Fruit fly (Drosophila melanogaster) S2 (cell line): ENCODE results near the gene CG9609.

Experiments used
- CG8478 ChIP-seq: fragments of >200 bp; optimal IDR thresholded peaks from 2 replicates; lab custom pipeline; 2018
- CTCF ChIP-seq, 2 experiments: fragments of >200 bp; optimal IDR thresholded peaks; 2 replicates each; lab custom pipeline; 2018

CG9609 gene

dm6 chrX:16786860-16787415 is at the start of gene CG9609, which contains the start of gene Sap30:
TSS of gene CG9609 (minus strand) at chrX:16787008.
TSS of gene Sap30 (plus strand) at chrX:16787283.
- no peak for TF ChIP-seq CG8478
- no peak for TF ChIP-seq CTCF (optimal IDR thresholded peaks at IDR 0.05; lab: Kevin White, UChicago)

DNA sequence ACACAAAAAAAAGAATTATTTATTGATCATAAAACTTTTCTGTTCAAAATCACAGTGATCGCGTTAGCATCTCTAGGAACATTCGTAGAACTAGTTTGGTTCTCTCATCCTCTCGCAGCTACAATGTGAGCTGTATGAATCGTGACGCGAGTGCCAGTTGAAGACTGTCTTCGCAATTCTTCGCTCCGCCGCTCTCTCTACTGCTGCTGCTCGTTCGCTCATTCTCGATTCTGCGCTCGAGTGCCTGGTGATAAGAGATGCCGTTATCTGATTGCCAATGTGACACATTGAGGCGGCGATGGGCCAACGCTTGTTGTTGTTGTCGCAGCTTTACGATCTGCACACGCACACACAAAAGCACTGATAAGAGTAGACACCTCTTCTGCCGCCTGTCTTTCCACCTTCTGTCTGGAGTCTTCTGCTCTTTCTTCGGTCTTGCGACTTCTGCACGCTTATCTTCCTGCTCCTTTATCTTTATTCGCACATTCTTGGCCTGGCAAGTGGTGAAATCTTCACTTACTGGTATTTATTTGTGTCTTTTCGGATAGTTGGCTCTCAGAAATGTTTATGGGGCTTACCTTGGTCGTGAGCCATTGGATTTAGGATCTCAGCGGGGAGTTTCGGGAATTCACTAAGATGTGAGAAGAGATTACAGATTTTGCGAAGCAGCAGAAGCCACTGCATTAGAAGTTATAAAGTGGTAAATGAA is 49.4 kb upstream of the CG9609 start:
- TF ChIP-seq CTCF (optimal IDR thresholded peaks at IDR 0.05; lab: Kevin White, UChicago) (no peak), CG8478 (no peak)

DNA sequence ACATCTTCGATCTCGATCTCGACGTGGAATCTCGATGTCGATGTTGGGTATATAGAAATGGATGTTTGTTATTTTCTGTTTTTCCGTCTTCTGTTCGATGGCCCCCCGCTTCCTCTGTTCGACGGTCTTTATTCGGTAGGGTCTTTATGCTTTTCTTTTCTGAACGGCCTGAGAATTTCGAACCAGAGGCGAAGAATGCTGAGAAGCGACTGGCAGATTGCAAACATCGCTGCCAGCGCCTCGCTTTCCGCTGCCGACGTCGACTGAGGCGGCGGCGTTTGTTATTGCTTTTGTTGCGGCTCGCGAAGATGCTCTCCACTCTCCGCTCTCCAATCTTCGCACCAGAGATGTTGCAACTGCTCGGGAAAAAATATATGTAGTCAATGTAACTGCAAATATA is 48.5 kb upstream of the CG9609 start, which contains the start of the genes CG13004 and CG46306:
Gene CG13004, minus strand, starts transcription at position 217 of the 400 bp plus-strand sequence.
Gene CG46306, minus strand, starts transcription at position 217 of the 400 bp plus-strand sequence.
- TF ChIP-seq CG8478 (no peak), CTCF (optimal IDR thresholded peaks at IDR 0.05; lab: Kevin White, UChicago) (no peak)

DNA sequence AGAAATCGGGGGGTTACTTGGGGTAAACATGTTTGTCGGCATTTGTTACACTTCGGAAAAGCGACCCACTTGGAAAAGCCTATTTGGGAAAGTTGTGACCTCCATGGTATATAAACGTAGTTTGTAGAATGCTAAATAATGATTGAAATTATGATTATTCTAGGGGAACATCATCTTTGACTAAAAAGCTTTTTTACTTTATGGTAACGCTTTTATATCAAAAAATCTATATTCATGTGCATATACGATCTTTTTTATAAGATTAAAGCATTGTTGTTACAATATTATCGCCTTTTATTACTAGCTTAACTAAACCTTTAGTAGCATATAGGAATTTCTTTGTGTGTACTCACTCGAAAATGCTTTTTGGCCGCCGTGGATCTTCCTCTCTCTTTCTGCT is 47.5 kb upstream of the CG9609 start:
- no peak for TF ChIP-seq CTCF (optimal IDR thresholded peaks at IDR 0.05; lab: Kevin White, UChicago)
- no peak for TF ChIP-seq CG8478

dm6 chrX:16833097-16833496 is 46.3 kb upstream of the CG9609 start:
- TF ChIP-seq CG8478 (no peak), CTCF (optimal IDR thresholded peaks at IDR 0.05; lab: Kevin White, UChicago) (no peak)

dm6 chrX:16831848-16832247 is 45.0 kb upstream of the CG9609 start:
- TF ChIP-seq CG8478 (no peak), CTCF (optimal IDR thresholded peaks at IDR 0.05; lab: Kevin White, UChicago) (no peak)

DNA sequence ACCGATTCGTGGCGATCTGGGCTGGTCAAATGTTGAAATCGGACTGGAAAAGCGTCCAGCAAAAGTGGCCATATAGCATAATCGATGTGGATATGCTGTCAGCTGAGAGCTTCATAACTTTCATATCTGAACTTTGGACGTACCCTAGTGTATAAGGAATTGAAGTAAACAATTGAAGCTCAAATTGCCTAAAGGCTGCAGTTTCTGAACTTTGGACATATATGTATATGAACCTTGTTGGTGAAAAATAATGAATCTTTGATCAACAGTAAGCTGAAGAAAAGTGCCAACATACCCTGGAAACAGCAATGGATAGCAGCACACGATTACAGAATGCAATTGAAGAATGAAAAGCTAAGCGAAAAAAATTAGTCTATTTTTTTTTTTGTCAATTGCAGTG is 43.3 kb upstream of the CG9609 start:
- TF ChIP-seq CTCF (optimal IDR thresholded peaks at IDR 0.05; lab: Kevin White, UChicago) (no peak), CG8478 (no peak)

- TF ChIP-seq CG8478 (no peak), CTCF (optimal IDR thresholded peaks at IDR 0.05; lab: Kevin White, UChicago) (no peak)
These were observed 42.7 kb upstream of the CG9609 start for dm6 chrX:16829439-16830028.

DNA sequence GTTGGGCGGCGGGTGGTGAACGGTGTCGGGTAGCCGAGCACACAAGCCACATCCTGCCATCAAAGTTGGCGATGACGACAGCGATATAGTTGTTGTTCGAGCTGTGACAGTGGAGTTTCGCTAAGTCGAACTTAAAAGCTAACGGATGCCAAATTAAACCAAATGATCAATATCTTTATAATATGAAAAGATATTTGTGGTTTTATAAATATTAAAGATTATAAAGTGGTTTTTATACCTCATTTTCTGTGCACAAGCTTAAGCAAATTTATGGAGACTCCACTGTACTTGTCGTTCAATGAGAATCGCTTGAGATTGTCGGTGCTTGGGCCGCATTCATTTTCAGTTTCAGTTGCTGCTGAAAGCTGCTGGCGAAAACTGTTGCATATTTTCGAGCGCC is 35.3 kb upstream of the CG9609 start:
- no peak for TF ChIP-seq CG8478
- no peak for TF ChIP-seq CTCF (optimal IDR thresholded peaks at IDR 0.05; lab: Kevin White, UChicago)

DNA sequence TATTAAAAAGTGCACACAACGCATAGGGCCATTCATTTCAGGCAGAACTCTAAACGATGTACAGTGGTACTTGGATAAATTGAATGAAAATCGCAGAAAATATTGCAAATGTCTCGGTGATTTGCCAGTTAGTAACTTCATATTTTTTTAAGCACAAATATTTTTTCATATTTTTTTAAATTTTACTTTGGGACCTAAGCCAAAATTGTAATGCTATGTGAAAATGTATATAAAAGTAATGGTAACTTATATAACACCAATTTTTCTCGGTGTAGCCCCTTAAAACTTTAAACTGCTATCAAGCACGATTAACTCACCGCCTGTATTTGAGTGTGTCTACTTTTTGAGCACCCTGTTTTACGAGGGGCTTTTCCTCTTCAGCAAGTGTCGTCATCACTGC is 34.4 kb upstream of the CG9609 start:
- TF ChIP-seq CTCF (optimal IDR thresholded peaks at IDR 0.05; lab: Kevin White, UChicago) (no peak), CG8478 (no peak)

DNA sequence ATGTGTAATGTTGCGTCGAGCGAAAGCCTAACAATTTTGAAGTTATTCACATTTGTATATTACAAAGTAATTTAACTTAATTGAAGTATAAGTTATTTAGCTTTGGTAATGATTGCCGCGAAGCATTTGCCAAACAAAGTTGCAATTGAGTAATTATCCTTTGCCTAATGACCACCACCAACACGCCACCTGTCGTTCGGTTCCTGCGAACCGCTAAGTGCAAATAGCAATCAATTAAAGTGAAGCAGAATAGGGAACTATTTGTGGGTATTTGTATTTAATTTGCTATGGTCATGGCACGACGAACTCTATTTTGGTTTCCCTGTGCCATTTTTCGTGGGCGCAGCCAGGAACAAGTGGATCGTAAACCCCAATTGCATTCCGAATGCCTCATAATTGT is 33.9 kb upstream of the CG9609 start:
- no peak for TF ChIP-seq CG8478
- peak; percentile 63 to 69 for TF ChIP-seq CTCF (optimal IDR thresholded peaks at IDR 0.05; lab: Kevin White, UChicago)

dm6 chrX:16818186-16818585 is 31.4 kb upstream of the CG9609 start:
- no peak for TF ChIP-seq CTCF (optimal IDR thresholded peaks at IDR 0.05; lab: Kevin White, UChicago)
- TF ChIP-seq CG8478, result no peak

DNA sequence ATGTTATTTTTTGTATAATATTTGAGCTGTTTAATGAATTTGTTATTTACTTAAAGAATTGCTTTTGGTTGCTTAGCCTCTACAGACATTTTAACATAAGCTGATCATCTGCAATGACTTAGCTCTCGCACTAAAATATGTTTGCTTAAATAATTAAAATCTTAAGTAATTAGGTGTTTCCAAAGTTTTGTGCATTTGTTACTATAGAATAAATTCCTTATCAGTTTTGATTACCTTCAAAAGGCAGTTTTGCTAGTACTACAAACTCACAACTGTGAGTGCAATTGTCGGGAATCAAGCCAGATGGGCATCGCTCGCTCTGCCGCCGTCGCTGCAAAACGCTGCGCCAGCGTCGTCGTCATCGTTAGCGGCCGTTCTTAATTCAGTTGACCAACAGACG is 29.7 kb upstream of the CG9609 start:
- TF ChIP-seq CG8478 (no peak), CTCF (optimal IDR thresholded peaks at IDR 0.05; lab: Kevin White, UChicago) (no peak)

DNA sequence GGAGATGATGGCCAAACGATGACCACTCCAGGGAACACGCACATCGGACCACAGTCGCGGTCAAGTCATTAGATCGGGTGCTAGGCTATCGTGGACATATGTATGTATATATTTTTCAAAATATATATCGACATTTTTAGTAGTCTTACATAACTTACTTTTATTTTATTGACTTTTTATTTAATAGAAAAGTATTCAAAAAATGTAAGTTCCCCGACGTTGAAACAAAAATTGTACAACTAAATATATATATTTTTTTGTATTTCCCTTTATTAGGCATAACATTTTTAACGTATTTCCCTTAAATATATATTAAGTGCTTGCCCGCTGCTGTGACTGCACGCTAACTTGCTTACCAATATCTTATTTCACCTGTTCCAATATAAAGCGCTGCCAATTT is 28.4 kb upstream of the CG9609 start:
- TF ChIP-seq CG8478 (no peak), CTCF (optimal IDR thresholded peaks at IDR 0.05; lab: Kevin White, UChicago) (no peak)

dm6 chrX:16814351-16814750 is 27.5 kb upstream of the CG9609 start:
- TF ChIP-seq CG8478, result no peak
- no peak for TF ChIP-seq CTCF (optimal IDR thresholded peaks at IDR 0.05; lab: Kevin White, UChicago)

dm6 chrX:16813226-16813625 is 26.4 kb upstream of the CG9609 start:
- TF ChIP-seq CTCF (optimal IDR thresholded peaks at IDR 0.05; lab: Kevin White, UChicago), result no peak
- no peak for TF ChIP-seq CG8478
